Comparison of ENCODE assay signal across 3 fruit fly cellular contexts in the genomic region with DNA sequence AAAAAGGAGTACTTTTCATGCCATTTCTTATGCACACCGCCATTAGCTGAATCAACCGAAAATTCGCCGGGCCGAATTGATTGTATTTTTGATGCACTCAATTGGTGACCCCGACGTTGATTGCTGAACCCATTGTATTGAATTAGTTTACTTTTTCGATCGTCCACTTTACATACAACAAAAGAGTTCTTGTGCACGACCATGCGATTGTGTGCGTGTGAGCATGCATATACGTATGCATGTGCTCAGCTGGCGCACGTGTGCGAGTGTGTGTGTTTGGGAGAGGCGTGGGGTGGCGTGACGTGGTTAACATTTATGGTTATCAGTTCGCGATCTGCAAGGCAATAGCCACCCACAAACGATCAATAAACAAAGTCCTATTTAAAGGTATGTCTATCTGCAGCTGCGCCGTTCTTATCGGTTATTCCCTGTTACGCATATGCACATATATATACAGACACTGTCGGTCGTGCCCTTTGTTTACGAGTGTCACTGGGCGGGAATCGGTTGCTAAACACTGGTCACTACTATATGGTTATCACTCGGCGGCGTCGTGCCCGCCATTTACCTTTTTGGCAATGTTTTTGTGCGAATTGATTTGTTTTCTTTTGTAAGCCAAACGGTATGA.
TF ChIP-seq lines count a peak whose summit lies in the region.

No protein-coding gene starts in this region.

TF ChIP-seq in whole organism, adult, 20 proteins besides CTCF, POLR2A, EP300 and RAD21 (continued from another document):
- TF ChIP-seq CG12768 (GFP tag; optimal IDR thresholded peaks at IDR 0.05; lab: Kevin White, UChicago) (peak; percentile 54), ovo (GFP tag; optimal IDR thresholded peaks at IDR 0.05; lab: Kevin White, UChicago) (no peak), CG33017 (tag; optimal IDR thresholded peaks at IDR 0.05; lab: Kevin White, UChicago) (peak; percentile 27)
TF ChIP-seq in whole organism, adult: peak in this region for 11.

TF ChIP-seq in whole organism, embryonic, 481 proteins besides CTCF, POLR2A, EP300 and RAD21 (continued from another document and continues in another):
- TF ChIP-seq CG17912 (GFP tag; optimal IDR thresholded peaks at IDR 0.05; lab: Kevin White, UChicago) (no peak), trem (tag; optimal IDR thresholded peaks at IDR 0.05; lab: Kevin White, UChicago) (no peak), CG18011 (GFP tag; optimal IDR thresholded peaks at IDR 0.05; lab: Kevin White, UChicago) (no peak), Eip74EF (GFP tag; optimal IDR thresholded peaks at IDR 0.05; lab: Kevin White, UChicago) (no peak), Optix (GFP tag; IDR thresholded peaks at IDR 0.05; lab: Robert Waterston, UW) (no peak), lov (optimal IDR thresholded peaks at IDR 0.05; lab: Kevin White, UChicago) (no peak), lov (GFP tag; IDR thresholded peaks at IDR 0.05; lab: Robert Waterston, UW) (0 out of 3 replicates have a peak, but pooled peaks have one; percentile 52), CG11456 (GFP tag; IDR thresholded peaks at IDR 0.05; lab: Robert Waterston, UW) (no peak), Six4 (GFP tag; optimal IDR thresholded peaks at IDR 0.05; lab: Kevin White, UChicago) (no peak), nau (GFP tag; optimal IDR thresholded peaks at IDR 0.05; lab: Kevin White, UChicago) (no peak), Hr78 (GFP tag; optimal IDR thresholded peaks at IDR 0.05; lab: Kevin White, UChicago) (peak in 1 of 2 experiments; percentile 86), CG13775 (GFP tag; optimal IDR thresholded peaks at IDR 0.05; lab: Kevin White, UChicago) (no peak), bcd (GFP tag; optimal IDR thresholded peaks at IDR 0.05; lab: Kevin White, UChicago) (no peak), NC2β (GFP tag; optimal IDR thresholded peaks at IDR 0.05; lab: Kevin White, UChicago) (no peak), CG7786 (GFP tag; optimal IDR thresholded peaks at IDR 0.05; lab: Kevin White, UChicago) (no peak), CG10462 (GFP tag; optimal IDR thresholded peaks at IDR 0.05; lab: Kevin White, UChicago) (no peak), cwo (GFP tag; optimal IDR thresholded peaks at IDR 0.05; lab: Kevin White, UChicago) (peak; percentile 48), so (GFP tag; IDR thresholded peaks at IDR 0.05; lab: Robert Waterston, UW) (no peak), CG10321 (GFP tag; IDR thresholded peaks at IDR 0.05; lab: Robert Waterston, UW) (no peak), Atf6 (GFP tag; IDR thresholded peaks at IDR 0.05; lab: Robert Waterston, UW) (0 out of 2 replicates have a peak, but pooled peaks have one; percentile 30), CrebB (tag; optimal IDR thresholded peaks at IDR 0.05; lab: Kevin White, UChicago) (peak; percentile 16), bsh (GFP tag; optimal IDR thresholded peaks at IDR 0.05; lab: Kevin White, UChicago) (peak in 1 of 2 experiments; percentile 39), HLH54F (GFP tag; optimal IDR thresholded peaks at IDR 0.05; lab: Kevin White, UChicago) (no peak), fd96Cb (tag; optimal IDR thresholded peaks at IDR 0.05; lab: Kevin White, UChicago) (no peak), Max (GFP tag; optimal IDR thresholded peaks at IDR 0.05; lab: Kevin White, UChicago) (no peak), Fer2 (tag; optimal IDR thresholded peaks at IDR 0.05; lab: Kevin White, UChicago) (no peak), CG7357 (GFP tag; IDR thresholded peaks at IDR 0.05; lab: Robert Waterston, UW) (no peak), Rx (GFP tag; IDR thresholded peaks at IDR 0.05; lab: Robert Waterston, UW) (no peak), h (optimal IDR thresholded peaks at IDR 0.05; lab: Kevin White, UChicago) (no peak), YL-1 (GFP tag; optimal IDR thresholded peaks at IDR 0.05; lab: Kevin White, UChicago) (peak; percentile 63), caup (GFP tag; optimal IDR thresholded peaks at IDR 0.05; lab: Kevin White, UChicago; ENCODE audit: severe bottlenecking) (no peak), Xbp1 (GFP tag; optimal IDR thresholded peaks at IDR 0.05; lab: Kevin White, UChicago) (peak; percentile 20), sr (GFP tag; IDR thresholded peaks at IDR 0.05; lab: Robert Waterston, UW) (no peak), nom (GFP tag; optimal IDR thresholded peaks at IDR 0.05; lab: Kevin White, UChicago) (peak; percentile 74), fu2 (GFP tag; optimal IDR thresholded peaks at IDR 0.05; lab: Kevin White, UChicago) (no peak), cas (GFP tag; IDR thresholded peaks at IDR 0.05; lab: Robert Waterston, UW) (no peak), CG4404 (GFP tag; IDR thresholded peaks at IDR 0.05; lab: Robert Waterston, UW) (no peak), CG3065 (GFP tag; optimal IDR thresholded peaks at IDR 0.05; lab: Kevin White, UChicago) (no peak), nerfin-1 (tag; optimal IDR thresholded peaks at IDR 0.05; lab: Kevin White, UChicago) (peak; percentile 17), al (GFP tag; IDR thresholded peaks at IDR 0.05; lab: Robert Waterston, UW) (no peak), lbe (GFP tag; optimal IDR thresholded peaks at IDR 0.05; lab: Kevin White, UChicago) (peak; percentile 23), CG34376 (GFP tag; optimal IDR thresholded peaks at IDR 0.05; lab: Kevin White, UChicago) (peak; percentile 26), CG43689 (GFP tag; IDR thresholded peaks at IDR 0.05; lab: Robert Waterston, UW) (no peak), MESR4 (GFP tag; optimal IDR thresholded peaks at IDR 0.05; lab: Kevin White, UChicago) (peak; percentile 63), Ada2b (GFP tag; IDR thresholded peaks at IDR 0.05; lab: Robert Waterston, UW) (no peak), Nf-YB (GFP tag; optimal IDR thresholded peaks at IDR 0.05; lab: Kevin White, UChicago) (no peak), sug (tag; optimal IDR thresholded peaks at IDR 0.05; lab: Kevin White, UChicago) (peak; percentile 67), Hmx (GFP tag; optimal IDR thresholded peaks at IDR 0.05; lab: Kevin White, UChicago) (no peak), CG6254 (GFP tag; optimal IDR thresholded peaks at IDR 0.05; lab: Kevin White, UChicago) (peak; percentile 5), Jarid2 (GFP tag; optimal IDR thresholded peaks at IDR 0.05; lab: Kevin White, UChicago) (no peak), chinmo (GFP tag; IDR thresholded peaks at IDR 0.05; lab: Robert Waterston, UW; ENCODE audit: partially characterized antibody) (peak; percentile 97), Pdp1 (GFP tag; optimal IDR thresholded peaks at IDR 0.05; lab: Kevin White, UChicago) (peak in 1 of 2 experiments; percentile 35), yki (optimal IDR thresholded peaks at IDR 0.05; lab: Kevin White, UChicago) (no peak), Trl (optimal IDR thresholded peaks at IDR 0.05; lab: Kevin White, UChicago) (peak in 1 of 2 experiments; percentile 2), Trl (GFP tag; optimal IDR thresholded peaks at IDR 0.05; lab: Kevin White, UChicago) (no peak), maf-S (GFP tag; optimal IDR thresholded peaks at IDR 0.05; lab: Kevin White, UChicago) (no peak), lmd (GFP tag; IDR thresholded peaks at IDR 0.05; lab: Robert Waterston, UW) (no peak), stwl (tag; optimal IDR thresholded peaks at IDR 0.05; lab: Kevin White, UChicago) (no peak), B-H1 (GFP tag; IDR thresholded peaks at IDR 0.05; lab: Robert Waterston, UW) (no peak), CG4730 (GFP tag; IDR thresholded peaks at IDR 0.05; lab: Robert Waterston, UW) (no peak), lilli (GFP tag; optimal IDR thresholded peaks at IDR 0.05; lab: Kevin White, UChicago) (no peak), dpn (GFP tag; optimal IDR thresholded peaks at IDR 0.05; lab: Kevin White, UChicago) (no peak), Ets65A (GFP tag; lab: Kevin White, UChicago) (no peak)

TF ChIP-seq in whole organism, prepupa, 60 proteins besides CTCF, POLR2A, EP300 and RAD21 (continued from another document):
- TF ChIP-seq acj6 (GFP tag; optimal IDR thresholded peaks at IDR 0.05; lab: Kevin White, UChicago) (no peak), CG6808 (GFP tag; optimal IDR thresholded peaks at IDR 0.05; lab: Kevin White, UChicago) (peak; percentile 47), dac (GFP tag; optimal IDR thresholded peaks at IDR 0.05; lab: Kevin White, UChicago) (no peak), Gug (GFP tag; IDR thresholded peaks at IDR 0.05; lab: Robert Waterston, UW) (no peak), CG10631 (GFP tag; optimal IDR thresholded peaks at IDR 0.05; lab: Kevin White, UChicago) (no peak), CG32006 (GFP tag; optimal IDR thresholded peaks at IDR 0.05; lab: Kevin White, UChicago) (no peak), Hr4 (GFP tag; optimal IDR thresholded peaks at IDR 0.05; lab: Kevin White, UChicago) (no peak), achi (GFP tag; optimal IDR thresholded peaks at IDR 0.05; lab: Kevin White, UChicago) (no peak), CG11762 (GFP tag; optimal IDR thresholded peaks at IDR 0.05; lab: Kevin White, UChicago; ENCODE audit: insufficient read depth) (no peak), CG11294 (GFP tag; IDR thresholded peaks at IDR 0.05; lab: Robert Waterston, UW) (no peak), CG8119 (GFP tag; IDR thresholded peaks at IDR 0.05; lab: Robert Waterston, UW) (peak; percentile 33; the same call in 1 of the 3 replicates), CG8319 (GFP tag; optimal IDR thresholded peaks at IDR 0.05; lab: Kevin White, UChicago) (peak; percentile 88), Eip93F (GFP tag; optimal IDR thresholded peaks at IDR 0.05; lab: Kevin White, UChicago) (no peak), cyc (GFP tag; optimal IDR thresholded peaks at IDR 0.05; lab: Kevin White, UChicago) (no peak), CG1621 (tag; optimal IDR thresholded peaks at IDR 0.05; lab: Kevin White, UChicago) (no peak), vri (GFP tag; optimal IDR thresholded peaks at IDR 0.05; lab: Kevin White, UChicago) (peak; percentile 84), dsx (GFP tag; optimal IDR thresholded peaks at IDR 0.05; lab: Kevin White, UChicago; ENCODE audit: poor library complexity, severe bottlenecking) (peak; percentile 15), eg (GFP tag; IDR thresholded peaks at IDR 0.05; lab: Robert Waterston, UW) (no peak), CG10669 (GFP tag; optimal IDR thresholded peaks at IDR 0.05; lab: Kevin White, UChicago) (no peak), Hr38 (GFP tag; optimal IDR thresholded peaks at IDR 0.05; lab: Kevin White, UChicago) (no peak), CG11902 (GFP tag; optimal IDR thresholded peaks at IDR 0.05; lab: Kevin White, UChicago) (no peak), CG3032 (tag; optimal IDR thresholded peaks at IDR 0.05; lab: Kevin White, UChicago) (no peak), Sox14 (GFP tag; optimal IDR thresholded peaks at IDR 0.05; lab: Kevin White, UChicago) (peak; percentile 32), Eip78C (GFP tag; lab: Kevin White, UChicago) (peak; percentile 60), CG6276 (GFP tag; optimal IDR thresholded peaks at IDR 0.05; lab: Kevin White, UChicago) (peak; percentile 19), Lpt (GFP tag; optimal IDR thresholded peaks at IDR 0.05; lab: Kevin White, UChicago) (no peak), CG6854 (GFP tag; optimal IDR thresholded peaks at IDR 0.05; lab: Kevin White, UChicago) (no peak), CG3919 (GFP tag; optimal IDR thresholded peaks at IDR 0.05; lab: Kevin White, UChicago) (no peak), topi (GFP tag; optimal IDR thresholded peaks at IDR 0.05; lab: Kevin White, UChicago) (no peak), lz (GFP tag; optimal IDR thresholded peaks at IDR 0.05; lab: Kevin White, UChicago) (no peak), spab (GFP tag; optimal IDR thresholded peaks at IDR 0.05; lab: Kevin White, UChicago) (no peak), CG16779 (tag; optimal IDR thresholded peaks at IDR 0.05; lab: Kevin White, UChicago) (peak; percentile 68), svp (GFP tag; lab: Kevin White, UChicago) (peak; percentile 86), salr (GFP tag; optimal IDR thresholded peaks at IDR 0.05; lab: Kevin White, UChicago) (no peak), fd85E (GFP tag; optimal IDR thresholded peaks at IDR 0.05; lab: Kevin White, UChicago) (no peak), Hr39 (GFP tag; optimal IDR thresholded peaks at IDR 0.05; lab: Kevin White, UChicago) (no peak), CG6163 (GFP tag; IDR thresholded peaks at IDR 0.05; lab: Robert Waterston, UW) (no peak), Smox (GFP tag; optimal IDR thresholded peaks at IDR 0.05; lab: Kevin White, UChicago) (no peak), CG9139 (GFP tag; optimal IDR thresholded peaks at IDR 0.05; lab: Kevin White, UChicago) (peak; percentile 37), Ets96B (tag; optimal IDR thresholded peaks at IDR 0.05; lab: Kevin White, UChicago) (no peak), net (GFP tag; optimal IDR thresholded peaks at IDR 0.05; lab: Kevin White, UChicago) (no peak), esn (GFP tag; optimal IDR thresholded peaks at IDR 0.05; lab: Kevin White, UChicago) (no peak)
